Worm (Caenorhabditis elegans) whole organism, L2 larva: ENCODE results near the gene R10E8.5.
"Not testable (repeated sequence)": the region's sequence is repeated elsewhere in the genome, so short reads cannot be mapped to it uniquely, and the experiment has no call there.

Source experiments
- lsy-2 ChIP-seq, 2 experiments: fragments of 150-350 bp in 1 of 2; sonication (generic microtip) in 1 of 2; optimal IDR thresholded peaks; 2 replicates each; lab custom pipeline; 2014 to 2017; ENCODE audit warnings: missing biosample characterization in 2 of 2, missing genetic modification characterization in 2 of 2
- skn-1 ChIP-seq: sonication (generic microtip); optimal IDR thresholded peaks from 2 replicates; lab custom pipeline; 2017; ENCODE audit warnings: missing biosample characterization, missing genetic modification characterization
- sma-9 ChIP-seq, 2 experiments: fragments of 150-350 bp in 1 of 2; sonication (generic microtip) in 1 of 2; optimal IDR thresholded peaks; 2 replicates each; lab custom pipeline; 2014 to 2016; ENCODE audit warnings: missing genetic modification characterization in 2 of 2, mild to moderate bottlenecking in 1 of 2, missing biosample characterization in 1 of 2, missing compliant biosample characterization in 1 of 2, missing genetic modification reagents in 1 of 2, moderate library complexity in 1 of 2

Gene R10E8.5

DNA sequence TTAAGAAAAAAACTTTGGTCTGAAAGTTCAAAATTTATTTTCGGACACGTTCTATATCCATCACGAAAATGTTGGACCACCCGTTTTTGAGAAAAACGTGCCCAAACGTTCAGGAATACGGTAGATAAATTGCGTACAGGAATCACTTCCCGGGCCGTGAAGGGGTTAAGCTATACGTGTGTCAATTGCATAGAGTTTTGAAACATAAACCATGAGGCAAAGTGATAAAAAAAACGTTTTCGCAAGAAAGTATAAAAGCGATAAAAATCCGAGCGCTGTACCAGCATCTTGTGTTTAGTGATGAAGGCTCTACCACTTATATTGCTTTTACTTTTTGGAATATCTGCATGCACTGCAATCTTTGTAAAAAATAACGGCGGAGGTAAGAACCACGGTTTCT is 47.8 kb downstream of the R10E8.5 start, which contains the start of gene Y51A2A.6:
TSS of gene Y51A2A.6 (plus strand) at position 301 of the 400 bp plus-strand sequence.
- TF ChIP-seq skn-1 (tag; lab: Kevin White, UChicago); sma-9 (GFP tag; optimal IDR thresholded peaks at IDR 0.05; lab: Kevin White, UChicago); sma-9 (tag; optimal IDR thresholded peaks at IDR 0.05; lab: Kevin White, UChicago); lsy-2 (tag; optimal IDR thresholded peaks at IDR 0.05; lab: Kevin White, UChicago): not testable (repeated sequence)
- TF ChIP-seq, all 48 proteins: peak for 0; not testable (repeated sequence) for 48
